Worm (Caenorhabditis elegans) whole organism, L1 larva: ENCODE measurements around the gene pac-1.
A peak's percentile ranks its signal among the peaks of the same experiment; 100 is the strongest.

Source experiments
- blmp-1 ChIP-seq: fragments of 150-350 bp; optimal IDR thresholded peaks from 2 replicates; lab custom pipeline; 2014; ENCODE audit warnings: missing biosample characterization, missing genetic modification characterization
- ces-1 ChIP-seq: fragments of 150-350 bp; optimal IDR thresholded peaks from 2 replicates; lab custom pipeline; 2014; ENCODE audit warnings: missing biosample characterization, missing genetic modification reagents, missing genetic modification characterization
- lsy-2 ChIP-seq, 2 experiments: fragments of 150-350 bp; optimal IDR thresholded peaks; 2 replicates each; lab custom pipeline; 2014; ENCODE audit warnings: missing biosample characterization in 2 of 2, missing genetic modification characterization in 2 of 2
- nhr-12 ChIP-seq: sonication (generic microtip); optimal IDR thresholded peaks from 2 replicates; lab custom pipeline; 2017; ENCODE audit warnings: missing biosample characterization, missing genetic modification characterization
- nhr-20 ChIP-seq: sonication (generic microtip); optimal IDR thresholded peaks from 2 replicates; lab custom pipeline; 2016; ENCODE audit warnings: mild to moderate bottlenecking, missing genetic modification characterization, missing compliant biosample characterization
- nhr-237 ChIP-seq: fragments of 150-350 bp; optimal IDR thresholded peaks from 2 replicates; lab custom pipeline; 2014; ENCODE audit warnings: missing biosample characterization, missing genetic modification characterization
- nhr-90 ChIP-seq: sonication (generic microtip); optimal IDR thresholded peaks from 2 replicates; lab custom pipeline; 2016; ENCODE audit warnings: mild to moderate bottlenecking, missing genetic modification characterization, missing compliant biosample characterization; ENCODE audit not compliant: poor library complexity
- pax-3 ChIP-seq: fragments of 200-800 bp; sonication (Bioruptor generic); optimal IDR thresholded peaks from 2 replicates; lab custom pipeline; 2018; ENCODE audit warnings: mild to moderate bottlenecking, missing genetic modification characterization, moderate library complexity, missing compliant biosample characterization
- unc-62 ChIP-seq: fragments of 150-350 bp; optimal IDR thresholded peaks from 2 replicates; lab custom pipeline; 2014; ENCODE audit warnings: missing biosample characterization, missing genetic modification reagents, missing genetic modification characterization
- zip-4 ChIP-seq: fragments of 200-800 bp; sonication (Bioruptor generic); optimal IDR thresholded peaks from 2 replicates; lab custom pipeline; 2018; ENCODE audit warnings: mild to moderate bottlenecking, missing genetic modification characterization, moderate library complexity, missing compliant biosample characterization

DNA sequence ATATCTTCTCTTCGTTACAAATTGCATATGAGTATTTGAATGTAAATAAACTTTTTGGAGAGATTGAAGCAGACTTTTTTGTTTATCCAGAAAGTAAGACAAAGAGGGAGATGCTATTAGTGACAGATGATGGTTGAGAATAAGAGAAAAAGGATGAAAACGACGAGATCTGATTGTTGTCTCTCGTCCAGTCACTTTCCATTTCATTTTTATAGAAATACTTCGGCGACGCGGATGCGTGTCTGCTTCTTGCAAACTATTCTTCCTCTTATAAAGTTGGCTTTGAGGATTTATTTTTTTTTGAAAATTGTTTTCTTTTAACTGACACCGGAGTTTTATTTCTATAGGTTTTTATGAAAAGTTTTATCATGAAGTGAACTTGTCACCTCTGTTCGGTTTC is 60.9 kb downstream of the pac-1 start:
- TF ChIP-seq lsy-2 (tag; optimal IDR thresholded peaks at IDR 0.05; lab: Kevin White, UChicago) (no peak), ces-1 (GFP tag; lab: Kevin White, UChicago) (no peak), nhr-90 (tag; lab: Kevin White, UChicago) (no peak), blmp-1 (peak; percentile 94), nhr-20 (no peak), zip-4 (GFP tag; lab: Kevin White, UChicago) (no peak), pax-3 (tag; lab: Kevin White, UChicago) (no peak), nhr-12 (tag; lab: Kevin White, UChicago) (no peak), nhr-237 (tag; lab: Kevin White, UChicago) (no peak), unc-62 (GFP tag; lab: Kevin White, UChicago) (no peak)
